Fruit fly (Drosophila melanogaster) S2 (cell line): ENCODE measurements around the gene CG11095.

Source experiments
- CG8478 ChIP-seq: fragments of >200 bp; optimal IDR thresholded peaks from 2 replicates; lab custom pipeline; 2018
- CTCF ChIP-seq, 2 experiments: fragments of >200 bp; optimal IDR thresholded peaks; 2 replicates each; lab custom pipeline; 2018

DNA sequence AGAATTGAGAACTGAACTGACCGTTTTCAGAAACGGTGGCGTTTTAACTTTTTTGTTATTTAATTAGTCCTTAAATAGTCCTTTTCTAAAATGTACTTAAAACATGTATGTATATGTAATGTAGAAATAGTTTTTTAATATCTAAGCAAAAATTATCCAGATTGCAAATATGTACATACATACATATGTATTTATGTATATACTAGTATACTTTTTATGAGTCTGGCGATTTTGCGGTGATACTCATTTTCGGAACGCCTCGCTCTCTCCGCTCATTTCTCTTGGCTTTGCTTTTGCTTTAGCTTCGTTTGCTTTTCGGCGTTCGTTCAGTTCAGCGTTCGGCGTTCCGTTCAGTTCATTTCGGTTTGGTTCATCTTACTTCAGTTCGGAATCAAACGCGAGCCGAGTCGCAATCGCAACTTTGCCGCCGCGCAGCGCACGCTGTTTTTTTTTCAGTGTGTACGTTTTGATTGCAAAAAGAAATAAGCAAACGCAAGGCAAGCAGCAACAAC, 49.1 kb upstream of the CG11095 start, which contains the start of gene rdgB:
- no peak for TF ChIP-seq CTCF (optimal IDR thresholded peaks at IDR 0.05; lab: Kevin White, UChicago)
- no peak for TF ChIP-seq CG8478
